Fruit fly (Drosophila melanogaster) whole organism, embryonic: ENCODE measurements around the gene CG12538.
A peak's percentile ranks its signal among the peaks of the same experiment; 100 is the strongest.

Experiments
- B-H1 ChIP-seq: fragments of 200-800 bp; sonication (Bioruptor generic); IDR thresholded peaks from 3 replicates; pipeline ENCODE4 v1.3.6; 2022; ENCODE audit warnings: missing biosample characterization, missing genetic modification characterization
- B-H2 ChIP-seq: fragments of 200-800 bp; sonication (Bioruptor generic); optimal IDR thresholded peaks from 2 replicates; lab custom pipeline; 2018; ENCODE audit warnings: missing biosample characterization, mild to moderate bottlenecking, missing genetic modification characterization
- BEAF-32 ChIP-seq: fragments of 200-800 bp; sonication (Bioruptor generic); optimal IDR thresholded peaks from 3 replicates; lab custom pipeline; 2017; ENCODE audit warnings: missing biosample characterization, missing genetic modification characterization, mild to moderate bottlenecking, moderate library complexity, missing genetic modification reagents
- C15 ChIP-seq: fragments of 200-800 bp; sonication (Bioruptor generic); IDR thresholded peaks from 3 replicates; pipeline ENCODE4 v1.3.6; 2022; ENCODE audit warnings: missing biosample characterization, missing genetic modification characterization
- CG10147 ChIP-seq: fragments of 200-800 bp; sonication (Bioruptor generic); optimal IDR thresholded peaks from 2 replicates; lab custom pipeline; 2019; ENCODE audit warnings: missing biosample characterization, mild to moderate bottlenecking, missing genetic modification characterization, moderate library complexity
- CG11085 ChIP-seq: fragments of 200-800 bp; sonication (Bioruptor generic); IDR thresholded peaks from 2 replicates; pipeline ENCODE4 v1.3.6; 2022; ENCODE audit warnings: missing biosample characterization, missing genetic modification characterization
- CG11504 ChIP-seq: fragments of 200-800 bp; sonication (Bioruptor generic); optimal IDR thresholded peaks from 3 replicates; lab custom pipeline; 2019; ENCODE audit warnings: missing biosample characterization, mild to moderate bottlenecking, missing genetic modification characterization, moderate library complexity
- CG11696 ChIP-seq: fragments of 200-800 bp; sonication (Bioruptor generic); IDR thresholded peaks from 2 replicates; pipeline ENCODE4 v1.3.6; 2022; ENCODE audit warnings: missing biosample characterization, missing genetic modification characterization
- CG1233 ChIP-seq: fragments of 200-800 bp; sonication (Bioruptor generic); optimal IDR thresholded peaks from 4 replicates; lab custom pipeline; 2018; ENCODE audit warnings: missing biosample characterization, mild to moderate bottlenecking, missing genetic modification characterization
- CG13424 ChIP-seq: fragments of 200-800 bp; sonication (Bioruptor generic); optimal IDR thresholded peaks from 2 replicates; lab custom pipeline; 2019; ENCODE audit warnings: missing biosample characterization, mild to moderate bottlenecking, missing genetic modification characterization, moderate library complexity
- CG15514 ChIP-seq: fragments of 200-800 bp; sonication (Bioruptor generic); optimal IDR thresholded peaks from 3 replicates; lab custom pipeline; 2017; ENCODE audit warnings: missing biosample characterization, missing genetic modification characterization, mild to moderate bottlenecking, moderate library complexity, missing genetic modification reagents
- CG16779 ChIP-seq: fragments of 200-800 bp; sonication (Bioruptor generic); IDR thresholded peaks from 2 replicates; pipeline ENCODE4 v1.3.6; 2022; ENCODE audit warnings: missing biosample characterization, missing genetic modification characterization
- CG17359 ChIP-seq: fragments of 200-800 bp; sonication (Bioruptor generic); optimal IDR thresholded peaks from 3 replicates; lab custom pipeline; 2018; ENCODE audit warnings: missing biosample characterization, mild to moderate bottlenecking, missing genetic modification characterization, moderate library complexity
- CG17361 ChIP-seq: fragments of 200-800 bp; sonication (Bioruptor generic); IDR thresholded peaks from 3 replicates; pipeline ENCODE4 v1.3.6; 2022; ENCODE audit warnings: missing biosample characterization, missing genetic modification characterization
- CG17802 ChIP-seq: fragments of 200-800 bp; sonication (Bioruptor generic); optimal IDR thresholded peaks from 2 replicates; lab custom pipeline; 2018; ENCODE audit warnings: missing biosample characterization, mild to moderate bottlenecking, missing genetic modification characterization, moderate library complexity
- CG18262 ChIP-seq: fragments of 200-800 bp; optimal IDR thresholded peaks from 3 replicates; lab custom pipeline; 2019; ENCODE audit warnings: missing biosample characterization, mild to moderate bottlenecking, missing genetic modification characterization, moderate library complexity
- CG2678 ChIP-seq: fragments of 200-800 bp; sonication (Bioruptor generic); optimal IDR thresholded peaks from 3 replicates; lab custom pipeline; 2019; ENCODE audit warnings: missing biosample characterization, mild to moderate bottlenecking, missing genetic modification characterization, moderate library complexity
- CG2712 ChIP-seq: fragments of 200-800 bp; optimal IDR thresholded peaks from 3 replicates; lab custom pipeline; 2019; ENCODE audit warnings: missing biosample characterization, mild to moderate bottlenecking, missing genetic modification characterization, moderate library complexity
- CG31224 ChIP-seq: fragments of 200-800 bp; sonication (Bioruptor generic); IDR thresholded peaks from 2 replicates; pipeline ENCODE4 v1.3.6; 2022; ENCODE audit warnings: missing biosample characterization, missing genetic modification characterization
- CG31441 ChIP-seq: fragments of 200-800 bp; sonication (Bioruptor generic); IDR thresholded peaks from 2 replicates; pipeline ENCODE4 v1.3.6; 2022; ENCODE audit warnings: missing biosample characterization, missing genetic modification characterization
- CG33557 ChIP-seq: fragments of 200-800 bp; sonication (Bioruptor generic); optimal IDR thresholded peaks from 2 replicates; lab custom pipeline; 2019; ENCODE audit warnings: missing biosample characterization, mild to moderate bottlenecking, missing genetic modification characterization, moderate library complexity
- CG6254 ChIP-seq: fragments of 200-800 bp; sonication (Bioruptor generic); optimal IDR thresholded peaks from 3 replicates; lab custom pipeline; 2017; ENCODE audit warnings: mild to moderate bottlenecking, missing biosample characterization, missing genetic modification reagents, missing genetic modification characterization
- CG7556 ChIP-seq: fragments of 200-800 bp; sonication (Bioruptor generic); optimal IDR thresholded peaks from 2 replicates; lab custom pipeline; 2017; ENCODE audit warnings: missing biosample characterization, mild to moderate bottlenecking, missing genetic modification characterization
- D ChIP-seq, 2 experiments: fragments of 200-800 bp in 1 of 2; fragments of >200 bp in 1 of 2; sonication (Bioruptor generic) in 1 of 2; optimal IDR thresholded peaks; 2 replicates in 1 of 2; 3 replicates in 1 of 2; lab custom pipeline; 2017; ENCODE audit warnings: mild to moderate bottlenecking in 1 of 2, missing biosample characterization in 1 of 2, missing genetic modification characterization in 1 of 2, missing genetic modification reagents in 1 of 2
- D19A ChIP-seq: fragments of 200-800 bp; optimal IDR thresholded peaks from 3 replicates; lab custom pipeline; 2019; ENCODE audit warnings: missing biosample characterization, mild to moderate bottlenecking, missing genetic modification characterization, moderate library complexity
- Dad ChIP-seq: fragments of 200-800 bp; sonication (Bioruptor generic); optimal IDR thresholded peaks from 3 replicates; lab custom pipeline; 2016; ENCODE audit warnings: missing biosample characterization, missing genetic modification characterization
- Dref ChIP-seq: fragments of 200-800 bp; sonication (Bioruptor generic); IDR thresholded peaks from 2 replicates; pipeline ENCODE4 v1.3.6; 2022; ENCODE audit warnings: missing biosample characterization, missing genetic modification characterization
- Drgx ChIP-seq: fragments of 200-800 bp; sonication (Bioruptor generic); IDR thresholded peaks from 2 replicates; pipeline ENCODE4 v1.3.6; 2022; ENCODE audit warnings: missing biosample characterization, missing genetic modification characterization
- Kr ChIP-seq: fragments of 200-800 bp; sonication (Bioruptor generic); optimal IDR thresholded peaks from 2 replicates; lab custom pipeline; 2017; ENCODE audit warnings: missing biosample characterization, mild to moderate bottlenecking, missing genetic modification characterization
- MTF-1 ChIP-seq: fragments of 200-800 bp; sonication (Bioruptor generic); optimal IDR thresholded peaks from 2 replicates; lab custom pipeline; 2018; ENCODE audit warnings: missing biosample characterization, mild to moderate bottlenecking, missing genetic modification characterization, borderline replicate concordance
- Mes4 ChIP-seq: fragments of 200-800 bp; sonication (Bioruptor generic); optimal IDR thresholded peaks from 2 replicates; lab custom pipeline; 2016; ENCODE audit warnings: missing biosample characterization, missing genetic modification characterization
- Myb ChIP-seq: fragments of 200-800 bp; sonication (Bioruptor generic); optimal IDR thresholded peaks from 2 replicates; lab custom pipeline; 2016; ENCODE audit warnings: missing biosample characterization, missing genetic modification characterization
- Sox100B ChIP-seq: fragments of 200-800 bp; sonication (Bioruptor generic); optimal IDR thresholded peaks from 3 replicates; lab custom pipeline; 2018; ENCODE audit warnings: missing biosample characterization, mild to moderate bottlenecking, missing genetic modification characterization
- Tbp ChIP-seq: fragments of >200 bp; optimal IDR thresholded peaks from 2 replicates; lab custom pipeline; 2018; ENCODE audit warnings: missing biosample characterization, missing genetic modification characterization
- abd-A ChIP-seq: fragments of 200-800 bp; sonication (Bioruptor generic); optimal IDR thresholded peaks from 3 replicates; lab custom pipeline; 2019; ENCODE audit warnings: missing biosample characterization, mild to moderate bottlenecking, missing genetic modification characterization, moderate library complexity
- ap ChIP-seq: fragments of 200-800 bp; sonication (Bioruptor generic); IDR thresholded peaks from 2 replicates; pipeline ENCODE4 v1.3.6; 2022; ENCODE audit warnings: missing biosample characterization, missing genetic modification characterization
- bowl ChIP-seq: fragments of 200-800 bp; sonication (Bioruptor generic); IDR thresholded peaks from 2 replicates; pipeline ENCODE4 v1.3.6; 2022; ENCODE audit warnings: missing biosample characterization, missing genetic modification characterization
- crol ChIP-seq: fragments of 200-800 bp; sonication (Bioruptor generic); IDR thresholded peaks from 2 replicates; pipeline ENCODE4 v1.3.6; 2022; ENCODE audit warnings: missing biosample characterization, missing genetic modification characterization
- gfzf ChIP-seq: fragments of 200-800 bp; sonication (Bioruptor generic); optimal IDR thresholded peaks from 2 replicates; lab custom pipeline; 2016; ENCODE audit warnings: missing biosample characterization, mild to moderate bottlenecking, missing genetic modification characterization, moderate library complexity
- grau ChIP-seq: fragments of 200-800 bp; optimal IDR thresholded peaks from 3 replicates; lab custom pipeline; 2019; ENCODE audit warnings: missing biosample characterization, mild to moderate bottlenecking, missing genetic modification characterization, moderate library complexity
- gsb-n ChIP-seq: fragments of 200-800 bp; sonication (Bioruptor generic); optimal IDR thresholded peaks from 3 replicates; lab custom pipeline; 2018; ENCODE audit warnings: missing biosample characterization, mild to moderate bottlenecking, missing genetic modification characterization
- hb ChIP-seq: fragments of 200-800 bp; sonication (Bioruptor generic); IDR thresholded peaks from 3 replicates; pipeline ENCODE4 v1.3.6; 2022; ENCODE audit warnings: missing biosample characterization, missing genetic modification characterization; ENCODE audit not compliant: partially characterized antibody
- mld ChIP-seq: fragments of 200-800 bp; sonication (Bioruptor generic); IDR thresholded peaks from 3 replicates; pipeline ENCODE4 v1.3.6; 2022; ENCODE audit warnings: missing biosample characterization, missing genetic modification characterization; ENCODE audit not compliant: partially characterized antibody
- nmo ChIP-seq: fragments of 200-800 bp; sonication (Bioruptor generic); optimal IDR thresholded peaks from 2 replicates; lab custom pipeline; 2018; ENCODE audit warnings: missing biosample characterization, mild to moderate bottlenecking, missing genetic modification characterization, moderate library complexity
- odd ChIP-seq: fragments of 200-800 bp; sonication (Bioruptor generic); optimal IDR thresholded peaks from 2 replicates; lab custom pipeline; 2017; ENCODE audit warnings: missing biosample characterization, mild to moderate bottlenecking, missing genetic modification characterization
- phol ChIP-seq: fragments of 200-800 bp; sonication (Bioruptor generic); optimal IDR thresholded peaks from 3 replicates; lab custom pipeline; 2018; ENCODE audit warnings: missing biosample characterization, mild to moderate bottlenecking, missing genetic modification characterization, moderate library complexity
- salm ChIP-seq: fragments of 200-800 bp; sonication (Bioruptor generic); optimal IDR thresholded peaks from 2 replicates; lab custom pipeline; 2018; ENCODE audit warnings: missing biosample characterization, mild to moderate bottlenecking, missing genetic modification characterization
- sr ChIP-seq: fragments of 200-800 bp; sonication (Bioruptor generic); IDR thresholded peaks from 3 replicates; pipeline ENCODE4 v1.3.6; 2022; ENCODE audit warnings: missing biosample characterization, missing genetic modification characterization

Gene CG12538

dm6 chr3R:13549515-13549914, 26.2 kb upstream of the CG12538 start (continued):
- TF ChIP-seq Sox100B (GFP tag; lab: Kevin White, UChicago) (peak; percentile 67), CG6254 (peak; percentile 11), gfzf (GFP tag; lab: Kevin White, UChicago) (no peak)

- TF ChIP-seq CG17361 (GFP tag; lab: Robert Waterston, UW), result peak; percentile 48; the same call in 1 of the 3 replicates
- no peak for TF ChIP-seq CG11696 (GFP tag; lab: Robert Waterston, UW)
- TF ChIP-seq CG31224, result no peak
- no peak for TF ChIP-seq mld (GFP tag; lab: Robert Waterston, UW)
- TF ChIP-seq Dref (GFP tag; lab: Robert Waterston, UW), result no peak
- TF ChIP-seq sr (GFP tag; lab: Robert Waterston, UW), result peak; percentile 59; the same call in 2 of the 3 replicates
- TF ChIP-seq Tbp, result no peak
- no peak for TF ChIP-seq B-H1 (GFP tag; lab: Robert Waterston, UW)
- TF ChIP-seq bowl, result no peak
- peak; percentile 3 for TF ChIP-seq D19A (tag; lab: Kevin White, UChicago)
- TF ChIP-seq ap (GFP tag; lab: Robert Waterston, UW), result no peak
- no peak for TF ChIP-seq B-H2 (GFP tag; lab: Kevin White, UChicago)
- no peak for TF ChIP-seq Mes4 (GFP tag; lab: Kevin White, UChicago)
- no peak for TF ChIP-seq CG2678 (tag; lab: Kevin White, UChicago)
- peak; percentile 6 for TF ChIP-seq grau (tag; lab: Kevin White, UChicago)
- peak; percentile 22 for TF ChIP-seq phol (tag; lab: Kevin White, UChicago)
- no peak for TF ChIP-seq CG15514
- TF ChIP-seq crol (GFP tag; lab: Robert Waterston, UW), result peak; percentile 53; the same call in 1 of the 2 replicates
- TF ChIP-seq CG31441 (GFP tag; lab: Robert Waterston, UW), result peak; percentile 7; the same call in 1 of the 2 replicates
- TF ChIP-seq CG18262 (tag; lab: Kevin White, UChicago), result peak; percentile 41
- no peak for TF ChIP-seq CG17802 (tag; lab: Kevin White, UChicago)
- peak; percentile 18 for TF ChIP-seq CG7556 (GFP tag; lab: Kevin White, UChicago)
- TF ChIP-seq CG13424 (tag; lab: Kevin White, UChicago), result peak; percentile 2
- TF ChIP-seq CG16779 (GFP tag; lab: Robert Waterston, UW), result no peak
- TF ChIP-seq CG11504, result peak; percentile 21
- TF ChIP-seq CG1233 (GFP tag; lab: Kevin White, UChicago), result no peak
- TF ChIP-seq salm (tag; lab: Kevin White, UChicago), result no peak
- TF ChIP-seq hb (GFP tag; lab: Robert Waterston, UW), result 0 out of 3 replicates have a peak, but pooled peaks have one; percentile 7
- no peak for TF ChIP-seq Kr (GFP tag; lab: Kevin White, UChicago)
- no peak for TF ChIP-seq CG17359 (tag; lab: Kevin White, UChicago)
- TF ChIP-seq C15, result no peak
- TF ChIP-seq Myb, result no peak
- no peak for TF ChIP-seq CG11085 (GFP tag; lab: Robert Waterston, UW)
Observed at dm6 chr3R:13548441-13548818, 25.1 kb upstream of the CG12538 start.

- TF ChIP-seq Dad (no peak), abd-A (peak; percentile 60), CG2712 (tag; lab: Kevin White, UChicago) (peak; percentile 70), nmo (GFP tag; lab: Kevin White, UChicago) (peak; percentile 66), Drgx (no peak), D (optimal IDR thresholded peaks at IDR 0.05; lab: Kevin White, UChicago) (no peak), D (GFP tag; optimal IDR thresholded peaks at IDR 0.05; lab: Kevin White, UChicago) (peak; percentile 50), gsb-n (peak; percentile 43), odd (GFP tag; lab: Kevin White, UChicago) (no peak), MTF-1 (GFP tag; lab: Kevin White, UChicago) (no peak), CG33557 (GFP tag; lab: Kevin White, UChicago) (no peak), CG10147 (GFP tag; lab: Kevin White, UChicago) (no peak), BEAF-32 (GFP tag; lab: Kevin White, UChicago) (no peak)
Observed at dm6 chr3R:13547729-13548440, 24.6 kb upstream of the CG12538 start.
